Worm (Caenorhabditis elegans): ENCODE results near the gene F11C1.1.

DNA sequence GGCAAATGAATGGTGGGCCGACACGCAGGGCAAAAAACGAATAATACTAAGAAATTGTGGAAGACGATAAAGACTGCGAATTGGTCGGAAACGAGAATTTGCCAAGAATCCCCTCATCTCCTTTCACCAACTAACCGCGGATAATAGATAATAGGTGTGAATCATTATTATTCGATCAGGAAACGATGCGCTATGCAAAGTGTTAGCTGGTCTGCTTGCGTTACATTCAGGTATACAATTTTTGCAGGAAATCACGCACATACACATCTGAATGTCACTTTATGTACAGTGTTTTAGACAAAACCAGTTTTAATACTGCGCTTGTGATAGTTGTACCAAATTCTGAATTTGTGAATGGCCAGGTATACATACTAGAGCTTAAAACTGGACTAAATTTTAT, 45.7 kb downstream of the F11C1.1 start:
- TF ChIP-seq B0336.3 (GFP tag; IDR thresholded peaks at IDR 0.05) (no peak), unc-62 (GFP tag; optimal IDR thresholded peaks at IDR 0.05) (no peak), hrde-1 (tag; optimal IDR thresholded peaks at IDR 0.05; ENCODE audit: borderline replicate concordance) (no peak), ama-1 (optimal IDR thresholded peaks at IDR 0.05) (no peak), ama-1 (GFP tag; optimal IDR thresholded peaks at IDR 0.05) (no peak), Y53F4B.3 (GFP tag; IDR thresholded peaks at IDR 0.05) (no peak)

All from whole organism, young adult.